Worm (Caenorhabditis elegans) whole organism, young adult: Measurements from ENCODE around the gene C17H12.37.

Experiments
- C06A6.2 ChIP-seq: fragments of 200-800 bp; sonication (Bioruptor generic); conservative IDR thresholded peaks from 2 replicates; pipeline ENCODE4 v1.3.6; 2022; ENCODE audit warnings: missing genetic modification characterization, missing compliant biosample characterization
- F23B12.7 ChIP-seq: sonication (generic microtip); optimal IDR thresholded peaks from 2 replicates; lab custom pipeline; 2017; ENCODE audit warnings: missing genetic modification characterization, mild to moderate bottlenecking, missing compliant biosample characterization, antibody characterized with exemption, moderate library complexity; ENCODE audit not compliant: insufficient read depth
- F55B11.4 ChIP-seq: sonication (generic microtip); optimal IDR thresholded peaks from 2 replicates; lab custom pipeline; 2016; ENCODE audit warnings: missing compliant biosample characterization, missing genetic modification characterization, borderline replicate concordance; ENCODE audit not compliant: insufficient read depth
- F57A8.1 ChIP-seq: fragments of 200-800 bp; sonication (Bioruptor generic); optimal IDR thresholded peaks from 2 replicates; lab custom pipeline; 2018; ENCODE audit warnings: mild to moderate bottlenecking, missing genetic modification characterization, moderate library complexity, missing compliant biosample characterization
- T07F8.4 ChIP-seq: sonication (generic microtip); optimal IDR thresholded peaks from 2 replicates; lab custom pipeline; 2016; ENCODE audit warnings: mild to moderate bottlenecking, missing genetic modification characterization, moderate library complexity, missing compliant biosample characterization
- T26A5.8 ChIP-seq: sonication (generic microtip); optimal IDR thresholded peaks from 2 replicates; lab custom pipeline; 2016; ENCODE audit warnings: missing genetic modification characterization, missing compliant biosample characterization
- Y95B8A.8 ChIP-seq: fragments of 200-800 bp; sonication (Bioruptor generic); IDR thresholded peaks from 2 replicates; pipeline ENCODE4 v1.3.6; 2022; ENCODE audit warnings: missing genetic modification reagents, missing genetic modification characterization, missing compliant biosample characterization
- akir-1 ChIP-seq: fragments of 200-800 bp; sonication (Bioruptor generic); optimal IDR thresholded peaks from 2 replicates; lab custom pipeline; 2018; ENCODE audit warnings: mild to moderate bottlenecking, missing genetic modification characterization, moderate library complexity, missing compliant biosample characterization
- ceh-100 ChIP-seq: fragments of 200-800 bp; sonication (Bioruptor generic); IDR thresholded peaks from 2 replicates; pipeline ENCODE4 v1.3.6; 2022; ENCODE audit warnings: missing genetic modification reagents, missing genetic modification characterization, missing compliant biosample characterization
- ceh-40 ChIP-seq: fragments of 200-800 bp; sonication (Bioruptor generic); IDR thresholded peaks from 2 replicates; pipeline ENCODE4 v1.3.6; 2022; ENCODE audit warnings: missing genetic modification characterization, missing compliant biosample characterization
- ceh-79 ChIP-seq: sonication (generic microtip); optimal IDR thresholded peaks from 2 replicates; lab custom pipeline; 2017; ENCODE audit warnings: mild to moderate bottlenecking, missing genetic modification characterization, missing compliant biosample characterization
- dpff-1 ChIP-seq: sonication (generic microtip); optimal IDR thresholded peaks from 2 replicates; lab custom pipeline; 2017; ENCODE audit warnings: mild to moderate bottlenecking, missing genetic modification characterization, missing compliant biosample characterization
- dpl-1 ChIP-seq: fragments of 150-350 bp; optimal IDR thresholded peaks from 2 replicates; lab custom pipeline; 2014; ENCODE audit warnings: missing biosample characterization, missing genetic modification reagents, missing genetic modification characterization
- ekl-4 ChIP-seq: fragments of 200-800 bp; sonication (Bioruptor generic); IDR thresholded peaks from 2 replicates; pipeline ENCODE4 v1.3.6; 2022; ENCODE audit warnings: missing genetic modification reagents, missing genetic modification characterization, missing compliant biosample characterization
- ets-4 ChIP-seq: fragments of 200-800 bp; sonication (Bioruptor generic); optimal IDR thresholded peaks from 2 replicates; lab custom pipeline; 2018; ENCODE audit warnings: mild to moderate bottlenecking, missing genetic modification characterization, missing compliant biosample characterization
- hlh-26 ChIP-seq: fragments of 200-800 bp; sonication (Bioruptor generic); conservative IDR thresholded peaks from 2 replicates; pipeline ENCODE4 v1.3.6; 2022; ENCODE audit warnings: missing genetic modification reagents, missing genetic modification characterization, missing compliant biosample characterization
- hmg-20 ChIP-seq: fragments of 200-800 bp; sonication (Bioruptor generic); IDR thresholded peaks from 2 replicates; pipeline ENCODE4 v1.3.6; 2022; ENCODE audit warnings: missing genetic modification reagents, missing genetic modification characterization, missing compliant biosample characterization
- hrde-1 ChIP-seq: sonication (generic microtip); optimal IDR thresholded peaks from 2 replicates; lab custom pipeline; 2016; ENCODE audit warnings: missing genetic modification characterization, mild to moderate bottlenecking, missing compliant biosample characterization, moderate library complexity, missing genotype, missing genetic modification reagents, borderline replicate concordance
- lin-26 ChIP-seq: fragments of 200-800 bp; sonication (Bioruptor generic); IDR thresholded peaks from 2 replicates; pipeline ENCODE4 v1.3.6; 2022; ENCODE audit warnings: missing genetic modification reagents, missing genetic modification characterization, missing compliant biosample characterization
- mel-28 ChIP-seq: sonication (generic microtip); optimal IDR thresholded peaks from 2 replicates; lab custom pipeline; 2016; ENCODE audit warnings: borderline replicate concordance, mild to moderate bottlenecking, missing genetic modification characterization, missing compliant biosample characterization
- nfya-2 ChIP-seq: fragments of 200-800 bp; sonication (Bioruptor generic); IDR thresholded peaks from 2 replicates; pipeline ENCODE4 v1.3.6; 2022; ENCODE audit warnings: missing genetic modification reagents, missing genetic modification characterization, missing compliant biosample characterization
- nhr-179 ChIP-seq: sonication (generic microtip); optimal IDR thresholded peaks from 2 replicates; lab custom pipeline; 2016; ENCODE audit warnings: mild to moderate bottlenecking, missing genetic modification characterization, missing compliant biosample characterization
- nhr-80 ChIP-seq: sonication (generic microtip); optimal IDR thresholded peaks from 2 replicates; lab custom pipeline; 2016; ENCODE audit warnings: missing genetic modification characterization, missing compliant biosample characterization
- rcor-1 ChIP-seq: fragments of 200-800 bp; sonication (Bioruptor generic); IDR thresholded peaks from 2 replicates; pipeline ENCODE4 v1.3.6; 2022; ENCODE audit warnings: missing genetic modification reagents, missing genetic modification characterization, missing compliant biosample characterization
- snpc-1.3 ChIP-seq: sonication (generic microtip); optimal IDR thresholded peaks from 2 replicates; lab custom pipeline; 2017; ENCODE audit warnings: missing genetic modification characterization, mild to moderate bottlenecking, missing compliant biosample characterization, antibody characterized with exemption, moderate library complexity, missing genotype, missing genetic modification reagents; ENCODE audit not compliant: insufficient read depth
- snpc-3.4 ChIP-seq: sonication (generic microtip); optimal IDR thresholded peaks from 2 replicates; lab custom pipeline; 2017; ENCODE audit warnings: missing genetic modification characterization, mild to moderate bottlenecking, missing compliant biosample characterization, antibody characterized with exemption, moderate library complexity, missing genotype, missing genetic modification reagents
- tbp1 ChIP-seq: fragments of 200-800 bp; sonication (Bioruptor generic); optimal IDR thresholded peaks from 2 replicates; lab custom pipeline; 2018; ENCODE audit warnings: mild to moderate bottlenecking, missing genetic modification characterization, missing compliant biosample characterization
- unc-130 ChIP-seq: sonication (generic microtip); optimal IDR thresholded peaks from 2 replicates; lab custom pipeline; 2016; ENCODE audit warnings: missing genetic modification reagents, missing genetic modification characterization, missing compliant biosample characterization
- unc-62 ChIP-seq: fragments of 150-350 bp; optimal IDR thresholded peaks from 2 replicates; lab custom pipeline; 2014; ENCODE audit warnings: missing biosample characterization, missing genetic modification reagents, missing genetic modification characterization
- ztf-26 ChIP-seq: sonication (generic microtip); optimal IDR thresholded peaks from 2 replicates; lab custom pipeline; 2017; ENCODE audit warnings: missing genetic modification characterization, missing compliant biosample characterization
- ztf-3 ChIP-seq: fragments of 200-800 bp; sonication (Bioruptor generic); optimal IDR thresholded peaks from 2 replicates; lab custom pipeline; 2018; ENCODE audit warnings: mild to moderate bottlenecking, missing genetic modification characterization, missing compliant biosample characterization
- ztf-6 ChIP-seq: fragments of 200-800 bp; sonication (Bioruptor generic); IDR thresholded peaks from 2 replicates; pipeline ENCODE4 v1.3.6; 2022; ENCODE audit warnings: missing genetic modification reagents, missing genetic modification characterization, missing compliant biosample characterization

C17H12.37 gene

DNA sequence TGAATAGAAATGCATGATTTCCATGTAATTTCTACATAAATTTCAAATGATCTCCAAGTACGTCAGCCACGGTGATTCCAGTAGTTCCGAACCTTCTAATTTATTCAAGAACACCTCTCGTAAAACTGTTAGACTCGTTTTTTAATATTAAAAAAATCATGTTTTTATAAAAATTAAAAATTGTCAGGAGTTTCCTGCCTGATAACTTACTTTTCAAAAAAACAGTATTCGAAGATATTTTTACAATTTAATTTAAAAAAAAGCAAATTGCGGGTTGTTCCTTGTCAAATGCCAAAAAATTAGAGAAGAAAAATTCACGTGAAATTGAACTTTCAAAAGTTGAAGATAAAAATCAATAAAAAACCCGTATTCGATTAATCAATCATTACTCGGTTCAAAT lies 9.4 kb upstream of the C17H12.37 start, which contains the start of the genes C17H12.3 and C17H12.12 (continued):
- TF ChIP-seq ztf-6 (no peak), snpc-1.3 (no peak)

DNA sequence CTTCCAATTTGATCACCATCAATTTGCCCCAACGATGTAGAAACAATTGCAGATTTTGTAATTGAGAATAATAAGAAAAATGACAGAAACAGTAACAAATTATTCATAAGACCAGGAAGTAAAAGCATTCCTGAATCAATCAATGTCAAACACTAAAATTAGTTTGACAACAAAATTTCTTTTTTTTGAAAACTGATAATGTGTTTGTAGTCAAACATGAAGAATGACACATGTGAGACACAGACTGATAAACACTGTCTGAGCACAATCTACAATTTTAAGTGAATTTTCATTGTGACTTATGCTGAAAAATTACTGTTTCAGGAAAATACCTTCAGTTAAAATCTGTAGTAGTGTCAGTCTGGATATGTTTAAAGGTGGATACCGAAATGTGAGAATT lies 2.8 kb upstream of the C17H12.37 start, which contains the start of the genes cest-4 and C17H12.11:
TSS of gene cest-4 (minus strand) at position 206 of the 400 bp plus-strand sequence.
TSS of gene C17H12.11 (plus strand) at position 256 of the 400 bp plus-strand sequence.
- TF ChIP-seq mel-28, result no peak
- TF ChIP-seq unc-62, result peak; percentile 25
- TF ChIP-seq T07F8.4 (tag; lab: Kevin White, UChicago), result no peak
- no peak for TF ChIP-seq F23B12.7 (tag; lab: Kevin White, UChicago)
- no peak for TF ChIP-seq F57A8.1
- TF ChIP-seq hrde-1 (tag; lab: Kevin White, UChicago), result no peak
- no peak for TF ChIP-seq C06A6.2 (GFP tag; lab: Robert Waterston, UW)
- TF ChIP-seq akir-1 (GFP tag; lab: Kevin White, UChicago), result no peak
- no peak for TF ChIP-seq snpc-3.4
- peak; percentile 80 for TF ChIP-seq nhr-80 (tag; lab: Kevin White, UChicago)
- no peak for TF ChIP-seq Y95B8A.8 (GFP tag; lab: Robert Waterston, UW)
- TF ChIP-seq nhr-179 (tag; lab: Kevin White, UChicago), result no peak
- no peak for TF ChIP-seq ets-4 (GFP tag; lab: Kevin White, UChicago)
- TF ChIP-seq, all 124 proteins: peak for 2

- no peak for TF ChIP-seq hmg-20 (GFP tag; lab: Robert Waterston, UW)
- no peak for TF ChIP-seq ztf-3 (GFP tag; lab: Kevin White, UChicago)
- TF ChIP-seq dpff-1, result no peak
- no peak for TF ChIP-seq F55B11.4
- no peak for TF ChIP-seq T26A5.8 (tag; lab: Kevin White, UChicago)
- no peak for TF ChIP-seq ceh-40 (GFP tag; lab: Robert Waterston, UW)
- no peak for TF ChIP-seq ekl-4 (GFP tag; lab: Robert Waterston, UW)
- TF ChIP-seq ceh-79, result no peak
- TF ChIP-seq nhr-179 (tag; lab: Kevin White, UChicago), result no peak
Observed at ce11 chrIV:6803294-6803693, 1.6 kb upstream of the C17H12.37 start.

- TF ChIP-seq hlh-26 (GFP tag; lab: Robert Waterston, UW), result no peak
- TF ChIP-seq unc-130 (GFP tag; lab: Kevin White, UChicago), result no peak
- no peak for TF ChIP-seq lin-26
- no peak for TF ChIP-seq ceh-100
- TF ChIP-seq dpl-1 (GFP tag; lab: Kevin White, UChicago), result no peak
- TF ChIP-seq tbp1 (GFP tag; lab: Kevin White, UChicago), result no peak
- no peak for TF ChIP-seq ztf-3 (GFP tag; lab: Kevin White, UChicago)
- no peak for TF ChIP-seq rcor-1
- no peak for TF ChIP-seq F57A8.1
- TF ChIP-seq ztf-26 (tag; lab: Kevin White, UChicago), result no peak
- no peak for TF ChIP-seq nfya-2
- no peak for TF ChIP-seq ekl-4 (GFP tag; lab: Robert Waterston, UW)
Observed at ce11 chrIV:6803805-6804344, 1.0 kb upstream of the C17H12.37 start.
